Fruit fly (Drosophila melanogaster): ENCODE measurements around the gene Mayo.

Mayo gene

dm6 chr3R:31060708-31061625, 48.0 kb downstream of the Mayo start, which contains the start of gene dco (continued):
- TF ChIP-seq Lhr (GFP tag; optimal IDR thresholded peaks at IDR 0.05) (peak; percentile 95), CG11247 (GFP tag; IDR thresholded peaks at IDR 0.05) (peak; percentile 92), inv (GFP tag; IDR thresholded peaks at IDR 0.05; ENCODE audit: partially characterized antibody) (0 out of 2 replicates have a peak, but pooled peaks have one; percentile 25), CG8765 (GFP tag; IDR thresholded peaks at IDR 0.05) (no peak; the same call in 1 of the 2 replicates), unc-4 (GFP tag; IDR thresholded peaks at IDR 0.05; ENCODE audit: partially characterized antibody) (no peak), abd-A (tag; optimal IDR thresholded peaks at IDR 0.05) (peak; percentile 48), CG1529 (GFP tag; optimal IDR thresholded peaks at IDR 0.05) (no peak), CG13894 (tag; optimal IDR thresholded peaks at IDR 0.05) (peak; percentile 44), CG3726 (GFP tag; IDR thresholded peaks at IDR 0.05) (peak; percentile 85; the same call in 2 of the 3 replicates), CG6765 (GFP tag; optimal IDR thresholded peaks at IDR 0.05) (peak; percentile 23), CG9932 (GFP tag; IDR thresholded peaks at IDR 0.05) (peak; percentile 93), CG7987 (GFP tag; optimal IDR thresholded peaks at IDR 0.05) (peak; percentile 81), Dp (GFP tag; optimal IDR thresholded peaks at IDR 0.05) (peak; percentile 47), wek (GFP tag; optimal IDR thresholded peaks at IDR 0.05) (no peak), CG6813 (GFP tag; optimal IDR thresholded peaks at IDR 0.05) (peak; percentile 16), Blimp-1 (GFP tag; optimal IDR thresholded peaks at IDR 0.05) (peak; percentile 59), Fer2 (tag; optimal IDR thresholded peaks at IDR 0.05) (peak; percentile 14), crol (GFP tag; IDR thresholded peaks at IDR 0.05) (0 out of 2 replicates have a peak, but pooled peaks have one; percentile 4), Sox102F (GFP tag; optimal IDR thresholded peaks at IDR 0.05) (peak; percentile 63), bowl (GFP tag; IDR thresholded peaks at IDR 0.05) (peak; percentile 34; the same call in 1 of the 2 replicates), CG3065 (GFP tag; optimal IDR thresholded peaks at IDR 0.05) (peak; percentile 57), Atf6 (GFP tag; IDR thresholded peaks at IDR 0.05) (peak; percentile 19; the same call in 1 of the 2 replicates), gsb (GFP tag; IDR thresholded peaks at IDR 0.05) (peak; percentile 56; the same call in 1 of the 2 replicates), sens-2 (GFP tag; IDR thresholded peaks at IDR 0.05) (peak; percentile 22; the same call in 1 of the 2 replicates), gce (GFP tag; IDR thresholded peaks at IDR 0.05) (peak; percentile 71; the same call in 1 of the 3 replicates), CG1792 (GFP tag; optimal IDR thresholded peaks at IDR 0.05) (peak; percentile 30), Ravus (GFP tag; IDR thresholded peaks at IDR 0.05) (no peak; the same call in 1 of the 2 replicates), HLHmδ (GFP tag; optimal IDR thresholded peaks at IDR 0.05) (peak; percentile 70), gt (GFP tag; IDR thresholded peaks at IDR 0.05) (no peak), CG2889 (GFP tag; IDR thresholded peaks at IDR 0.05) (peak; percentile 76; the same call in 1 of the 3 replicates), Drgx (GFP tag; IDR thresholded peaks at IDR 0.05) (no peak), repo (GFP tag; optimal IDR thresholded peaks at IDR 0.05) (peak; percentile 67), CG10321 (GFP tag; IDR thresholded peaks at IDR 0.05) (peak; percentile 96), CG12391 (tag; optimal IDR thresholded peaks at IDR 0.05) (no peak), Pdp1 (GFP tag; optimal IDR thresholded peaks at IDR 0.05) (peak; percentile 81 to 87), CG17802 (tag; optimal IDR thresholded peaks at IDR 0.05) (peak; percentile 64), lilli (GFP tag; optimal IDR thresholded peaks at IDR 0.05) (peak; percentile 72), pnt (GFP tag; optimal IDR thresholded peaks at IDR 0.05) (peak; percentile 90), crp (GFP tag; optimal IDR thresholded peaks at IDR 0.05) (peak in 1 of 2 experiments; percentile 14), CG9215 (GFP tag; IDR thresholded peaks at IDR 0.05) (peak; percentile 77), gem (tag; optimal IDR thresholded peaks at IDR 0.05) (peak; percentile 59), Gsc (GFP tag; IDR thresholded peaks at IDR 0.05) (peak; percentile 69), onecut (GFP tag; IDR thresholded peaks at IDR 0.05) (peak; percentile 81), CG2712 (tag; optimal IDR thresholded peaks at IDR 0.05) (peak; percentile 77), CG5180 (GFP tag; optimal IDR thresholded peaks at IDR 0.05) (no peak), CG15696 (tag; optimal IDR thresholded peaks at IDR 0.05) (peak; percentile 90), chm (GFP tag; IDR thresholded peaks at IDR 0.05) (peak; percentile 69)

Data from whole organism, embryonic.